Worm (Caenorhabditis elegans): ENCODE results near the gene C18A3.11.

The C18A3.11 gene

ce11 chrII:5725094-5725493 lies 5.7 kb upstream of the C18A3.11 start (continued):
- TF ChIP-seq efl-1 (optimal IDR thresholded peaks at IDR 0.05) (peak; percentile 15 to 37), efl-1 (GFP tag; optimal IDR thresholded peaks at IDR 0.05 in 1 of 2) (no peak), lin-14 (GFP tag; optimal IDR thresholded peaks at IDR 0.05) (peak; percentile 93), blmp-1 (tag; optimal IDR thresholded peaks at IDR 0.05) (no peak), unc-130 (tag; optimal IDR thresholded peaks at IDR 0.05) (no peak), fos-1 (tag; optimal IDR thresholded peaks at IDR 0.05) (peak; percentile 64), unc-86 (tag; optimal IDR thresholded peaks at IDR 0.05) (peak; percentile 67), elt-2 (tag; optimal IDR thresholded peaks at IDR 0.05) (no peak), nhr-76 (tag; optimal IDR thresholded peaks at IDR 0.05) (no peak), fkh-4 (tag; optimal IDR thresholded peaks at IDR 0.05; ENCODE audit: borderline replicate concordance) (no peak), hlh-4 (tag; optimal IDR thresholded peaks at IDR 0.05) (no peak), tbx-2 (tag; optimal IDR thresholded peaks at IDR 0.05) (peak; percentile 36), egl-13 (tag; optimal IDR thresholded peaks at IDR 0.05) (peak; percentile 60), C16A3.4 (tag; optimal IDR thresholded peaks at IDR 0.05) (peak; percentile 42), elt-3 (tag; optimal IDR thresholded peaks at IDR 0.05) (no peak), unc-62 (GFP tag; optimal IDR thresholded peaks at IDR 0.05) (no peak), nhr-11 (tag; optimal IDR thresholded peaks at IDR 0.05) (no peak), sox-4 (tag; optimal IDR thresholded peaks at IDR 0.05) (no peak), nhr-237 (tag; optimal IDR thresholded peaks at IDR 0.05) (no peak), alr-1 (tag; optimal IDR thresholded peaks at IDR 0.05; ENCODE audit: borderline replicate concordance) (no peak), rnt-1 (tag; optimal IDR thresholded peaks at IDR 0.05) (no peak), fkh-10 (GFP tag; optimal IDR thresholded peaks at IDR 0.05) (peak; percentile 85), grh-1 (GFP tag; IDR thresholded peaks at IDR 0.05) (no peak), ztf-11 (tag; optimal IDR thresholded peaks at IDR 0.05) (no peak), aly-2 (tag; optimal IDR thresholded peaks at IDR 0.05) (no peak), lir-3 (tag; optimal IDR thresholded peaks at IDR 0.05; ENCODE audit: poor library complexity) (no peak), hpl-2 (GFP tag; optimal IDR thresholded peaks at IDR 0.05) (no peak), F16B12.6 (tag; optimal IDR thresholded peaks at IDR 0.05) (peak; percentile 6), pag-3 (tag; optimal IDR thresholded peaks at IDR 0.05; ENCODE audit: borderline replicate concordance, insufficient read depth) (no peak), ces-1 (GFP tag; optimal IDR thresholded peaks at IDR 0.05) (no peak), sptf-1 (tag; optimal IDR thresholded peaks at IDR 0.05) (no peak), zip-4 (GFP tag; optimal IDR thresholded peaks at IDR 0.05) (no peak), zag-1 (tag; optimal IDR thresholded peaks at IDR 0.05) (peak; percentile 70), pax-3 (tag; optimal IDR thresholded peaks at IDR 0.05) (no peak), jun-1 (tag; optimal IDR thresholded peaks at IDR 0.05) (no peak), ceh-82 (tag; optimal IDR thresholded peaks at IDR 0.05) (peak in 2 of 3 experiments; percentile 35 to 86), sup-37 (GFP tag; optimal IDR thresholded peaks at IDR 0.05) (no peak), ceh-90 (tag; optimal IDR thresholded peaks at IDR 0.05) (no peak), ceh-8 (GFP tag; optimal IDR thresholded peaks at IDR 0.05) (peak; percentile 38)

ce11 chrII:5727707-5728106 lies 3.1 kb upstream of the C18A3.11 start, which contains the start of gene rab-3:
TSS of gene rab-3 (minus strand) at chrII:5727853.
- TF ChIP-seq lin-14 (GFP tag; optimal IDR thresholded peaks at IDR 0.05) (peak; percentile 62), ceh-90 (tag; optimal IDR thresholded peaks at IDR 0.05) (no peak), unc-62 (GFP tag; optimal IDR thresholded peaks at IDR 0.05) (no peak), lir-3 (tag; optimal IDR thresholded peaks at IDR 0.05; ENCODE audit: poor library complexity) (no peak), elt-3 (tag; optimal IDR thresholded peaks at IDR 0.05) (no peak), vab-15 (tag; optimal IDR thresholded peaks at IDR 0.05) (no peak), lin-13 (GFP tag; optimal IDR thresholded peaks at IDR 0.05) (no peak), jun-1 (tag; optimal IDR thresholded peaks at IDR 0.05) (no peak), unc-86 (tag; optimal IDR thresholded peaks at IDR 0.05) (no peak), swsn-7 (tag; optimal IDR thresholded peaks at IDR 0.05) (no peak), ceh-8 (GFP tag; optimal IDR thresholded peaks at IDR 0.05) (no peak), ces-1 (GFP tag; optimal IDR thresholded peaks at IDR 0.05) (peak; percentile 57), mdl-1 (tag; optimal IDR thresholded peaks at IDR 0.05) (no peak), ceh-82 (tag; optimal IDR thresholded peaks at IDR 0.05) (peak in 1 of 3 experiments; percentile 11), pqm-1 (tag; optimal IDR thresholded peaks at IDR 0.05) (no peak), mab-9 (GFP tag; IDR thresholded peaks at IDR 0.05) (no peak), C04F5.9 (tag; optimal IDR thresholded peaks at IDR 0.05) (no peak), nhr-20 (tag; optimal IDR thresholded peaks at IDR 0.05) (no peak), fkh-10 (GFP tag; optimal IDR thresholded peaks at IDR 0.05) (peak; percentile 91), dsc-1 (tag; optimal IDR thresholded peaks at IDR 0.05) (no peak)
